Worm (Caenorhabditis elegans): ENCODE results near the gene srd-31.

DNA sequence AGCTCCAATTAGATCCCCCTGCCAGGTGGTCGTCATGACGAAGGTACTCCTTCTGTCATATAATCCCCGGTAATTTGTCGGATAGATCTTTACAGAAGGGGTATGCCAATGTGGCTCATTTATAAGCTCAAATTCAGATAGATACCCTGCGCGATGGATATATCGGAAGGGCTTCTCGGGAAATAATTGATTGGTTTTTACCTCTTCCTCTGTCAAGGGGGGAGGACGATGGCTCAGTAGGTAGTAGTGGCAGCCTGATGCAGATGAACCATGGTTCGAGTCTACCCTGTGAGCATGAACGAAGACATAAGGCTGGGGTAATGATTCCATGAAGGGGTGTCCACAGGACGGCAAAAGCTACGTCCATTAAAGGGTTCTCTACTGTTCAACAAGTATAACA is 12.6 kb upstream of the srd-31 start:
- TF ChIP-seq flt-1 (GFP tag; IDR thresholded peaks at IDR 0.05), result no peak
- TF ChIP-seq T22C8.4 (GFP tag; IDR thresholded peaks at IDR 0.05), result no peak
- TF ChIP-seq tab-1 (GFP tag; IDR thresholded peaks at IDR 0.05), result no peak
- no peak for TF ChIP-seq ref-1 (GFP tag; conservative IDR thresholded peaks at IDR 0.05)
- TF ChIP-seq cog-1 (tag; optimal IDR thresholded peaks at IDR 0.05), result no peak
- no peak for TF ChIP-seq med-1 (GFP tag; optimal IDR thresholded peaks at IDR 0.05; ENCODE audit: insufficient read depth)

All from whole organism, midembryonic.